Fruit fly (Drosophila melanogaster) whole organism: ENCODE data around the gene BNIP3.

Experiments
- CG8478 ChIP-seq: fragments of >200 bp; optimal IDR thresholded peaks from 2 replicates; lab custom pipeline; 2018; ENCODE audit warnings: inconsistent platforms
- psq ChIP-seq: fragments of >200 bp; optimal IDR thresholded peaks from 2 replicates; lab custom pipeline; 2017

DNA sequence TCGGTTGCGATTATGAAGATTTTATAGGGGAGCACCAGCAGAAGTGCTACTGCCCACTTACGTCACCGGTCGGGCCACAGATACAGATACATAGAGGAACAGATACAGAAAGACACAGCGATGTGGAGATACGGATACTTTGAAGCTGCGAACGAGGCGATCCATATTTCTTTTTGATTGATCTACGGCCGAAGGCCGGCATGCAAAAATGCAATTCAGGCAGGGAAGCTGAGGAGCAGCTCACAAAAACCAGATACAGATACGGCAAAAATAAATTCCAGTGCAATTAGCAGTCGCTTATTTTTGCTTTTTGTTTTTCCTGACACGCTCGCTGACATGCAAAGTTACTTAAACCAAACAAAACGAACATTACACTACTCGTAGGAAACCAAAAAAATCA lies 12.1 kb upstream of the BNIP3 start:
- TF ChIP-seq psq (lab: Kevin White, UChicago) (no peak), CG8478 (lab: Kevin White, UChicago) (no peak)
